Worm (Caenorhabditis elegans) whole organism, L4 larva: ENCODE measurements around the gene sra-29.
A peak's percentile ranks its signal among the peaks of the same experiment; 100 is the strongest.

ENCODE experiments used
- F44E2.7 ChIP-seq: fragments of 200-800 bp; sonication (Bioruptor generic); IDR thresholded peaks from 2 replicates; pipeline ENCODE4 v2.1.2; 2022; ENCODE audit warnings: missing genetic modification characterization, missing compliant biosample characterization
- R02D3.7 ChIP-seq: fragments of 150-350 bp; sonication (generic microtip); optimal IDR thresholded peaks from 3 replicates; lab custom pipeline; 2014; ENCODE audit warnings: missing biosample characterization, missing genetic modification characterization
- T20F7.1 ChIP-seq: fragments of 200-800 bp; sonication (Bioruptor generic); optimal IDR thresholded peaks from 2 replicates; lab custom pipeline; 2018; ENCODE audit warnings: mild to moderate bottlenecking, missing genetic modification characterization, missing compliant biosample characterization
- T26A8.4 ChIP-seq: fragments of 200-800 bp; sonication (Bioruptor generic); IDR thresholded peaks from 2 replicates; pipeline ENCODE4 v1.3.6; 2022; ENCODE audit warnings: missing genetic modification characterization, missing compliant biosample characterization
- Y105C5A.15 ChIP-seq: fragments of 200-800 bp; sonication (Bioruptor generic); IDR thresholded peaks from 2 replicates; pipeline ENCODE4 v1.3.6; 2022; ENCODE audit warnings: missing genetic modification characterization, missing compliant biosample characterization
- ZK546.5 ChIP-seq, 2 experiments: sonication (generic microtip); optimal IDR thresholded peaks; 2 replicates each; lab custom pipeline; 2017; ENCODE audit warnings: missing biosample characterization in 2 of 2, missing genetic modification characterization in 2 of 2
- aha-1 ChIP-seq: fragments of 150-350 bp; peaks from one replicate; lab custom pipeline; 2014; ENCODE audit warnings: missing biosample characterization, missing genetic modification characterization
- ceh-28 ChIP-seq: fragments of 150-350 bp; optimal IDR thresholded peaks from 2 replicates; lab custom pipeline; 2014; ENCODE audit warnings: missing biosample characterization, missing genetic modification reagents, missing genetic modification characterization
- ceh-82 ChIP-seq: sonication (generic microtip); optimal IDR thresholded peaks from 2 replicates; lab custom pipeline; 2017; ENCODE audit warnings: missing biosample characterization, missing genetic modification characterization
- ces-1 ChIP-seq: fragments of 150-350 bp; sonication (generic microtip); optimal IDR thresholded peaks from 4 replicates; lab custom pipeline; 2014; ENCODE audit warnings: missing biosample characterization, missing genetic modification reagents, missing genetic modification characterization
- cey-2 ChIP-seq: sonication (generic microtip); optimal IDR thresholded peaks from 3 replicates; lab custom pipeline; 2017; ENCODE audit warnings: missing genetic modification characterization, mild to moderate bottlenecking, missing compliant biosample characterization, antibody characterized with exemption, borderline replicate concordance; ENCODE audit not compliant: insufficient read depth
- ctbp-1 ChIP-seq: fragments of 200-800 bp; sonication (Bioruptor generic); IDR thresholded peaks from 2 replicates; pipeline ENCODE4 v1.3.6; 2022; ENCODE audit warnings: missing genetic modification reagents, missing genetic modification characterization, missing compliant biosample characterization
- daf-16 ChIP-seq, 3 experiments: sonication (generic microtip); optimal IDR thresholded peaks; 2 replicates each; lab custom pipeline; 2016 to 2017; ENCODE audit warnings: missing genetic modification characterization in 3 of 3, missing genetic modification reagents in 3 of 3, mild to moderate bottlenecking in 2 of 3, missing compliant biosample characterization in 2 of 3, missing biosample characterization in 1 of 3, moderate library complexity in 1 of 3
- daf-19 ChIP-seq: fragments of 200-800 bp; sonication (Bioruptor generic); conservative IDR thresholded peaks from 2 replicates; pipeline ENCODE4 v1.3.6; 2022; ENCODE audit warnings: missing genetic modification characterization, missing compliant biosample characterization
- daf-8 ChIP-seq: fragments of 200-800 bp; sonication (Bioruptor generic); IDR thresholded peaks from 2 replicates; pipeline ENCODE4 v1.3.6; 2022; ENCODE audit warnings: missing genetic modification characterization, missing compliant biosample characterization
- dve-1 ChIP-seq: sonication (generic microtip); optimal IDR thresholded peaks from 2 replicates; lab custom pipeline; 2017; ENCODE audit warnings: antibody characterized with exemption, mild to moderate bottlenecking, missing genetic modification characterization, missing compliant biosample characterization; ENCODE audit not compliant: insufficient read depth
- egl-43 ChIP-seq: fragments of 200-800 bp; sonication (Bioruptor generic); IDR thresholded peaks from 2 replicates; pipeline ENCODE4 v1.3.6; 2022; ENCODE audit warnings: missing genetic modification reagents, missing genetic modification characterization, missing compliant biosample characterization
- fkh-10 ChIP-seq: fragments of 150-350 bp; optimal IDR thresholded peaks from 2 replicates; lab custom pipeline; 2014; ENCODE audit warnings: missing biosample characterization, missing genetic modification reagents, missing genetic modification characterization
- gei-8 ChIP-seq: fragments of 200-800 bp; sonication (Bioruptor generic); optimal IDR thresholded peaks from 2 replicates; lab custom pipeline; 2018; ENCODE audit warnings: mild to moderate bottlenecking, missing genetic modification characterization, missing compliant biosample characterization
- hif-1 ChIP-seq, 2 experiments: sonication (generic microtip); optimal IDR thresholded peaks; 2 replicates each; lab custom pipeline; 2016 to 2017; ENCODE audit warnings: missing compliant biosample characterization in 2 of 2, missing genetic modification characterization in 2 of 2, missing genetic modification reagents in 2 of 2, missing genotype in 2 of 2, mild to moderate bottlenecking in 1 of 2
- lim-7 ChIP-seq: fragments of 200-800 bp; sonication (Bioruptor generic); IDR thresholded peaks from 2 replicates; pipeline ENCODE4 v1.3.6; 2022; ENCODE audit warnings: missing genetic modification characterization, missing compliant biosample characterization
- lin-38 ChIP-seq: fragments of 200-800 bp; sonication (Bioruptor generic); IDR thresholded peaks from 2 replicates; pipeline ENCODE4 v1.3.6; 2022; ENCODE audit warnings: missing genetic modification reagents, missing genetic modification characterization, missing compliant biosample characterization
- madf-5 ChIP-seq, 2 experiments: fragments of 200-800 bp; sonication (Bioruptor generic); IDR thresholded peaks; 2 replicates each; pipeline ENCODE4 v1.3.6; 2022; ENCODE audit warnings: missing compliant biosample characterization in 2 of 2, missing genetic modification characterization in 2 of 2
- mdl-1 ChIP-seq, 2 experiments: fragments of 150-350 bp in 1 of 2; sonication (generic microtip) in 1 of 2; optimal IDR thresholded peaks; 2 replicates each; lab custom pipeline; 2014 to 2017; ENCODE audit warnings: missing biosample characterization in 2 of 2, missing genetic modification characterization in 2 of 2
- mdt-29 ChIP-seq: fragments of 200-800 bp; sonication (Bioruptor generic); IDR thresholded peaks from 2 replicates; pipeline ENCODE4 v1.3.6; 2022; ENCODE audit warnings: missing genetic modification reagents, missing genetic modification characterization, missing compliant biosample characterization
- mep-1 ChIP-seq: fragments of 150-350 bp; sonication (generic microtip); optimal IDR thresholded peaks from 3 replicates; lab custom pipeline; 2014; ENCODE audit warnings: missing biosample characterization, missing genetic modification characterization
- mes-2 ChIP-seq: sonication (generic microtip); optimal IDR thresholded peaks from 2 replicates; lab custom pipeline; 2016; ENCODE audit warnings: missing genotype, mild to moderate bottlenecking, missing genetic modification characterization, missing compliant biosample characterization; ENCODE audit not compliant: poor library complexity, severe bottlenecking
- nhr-10 ChIP-seq: fragments of 150-350 bp; optimal IDR thresholded peaks from 2 replicates; lab custom pipeline; 2014; ENCODE audit warnings: missing biosample characterization, missing genetic modification characterization
- nhr-102 ChIP-seq: sonication (generic microtip); optimal IDR thresholded peaks from 2 replicates; lab custom pipeline; 2016; ENCODE audit warnings: mild to moderate bottlenecking, missing genetic modification characterization, moderate library complexity, missing compliant biosample characterization
- nhr-42 ChIP-seq: fragments of 200-800 bp; sonication (Bioruptor generic); IDR thresholded peaks from 2 replicates; pipeline ENCODE4 v1.3.6; 2022; ENCODE audit warnings: missing genetic modification characterization, missing compliant biosample characterization
- nhr-76 ChIP-seq: fragments of 150-350 bp; optimal IDR thresholded peaks from 2 replicates; lab custom pipeline; 2014; ENCODE audit warnings: missing biosample characterization, missing genetic modification characterization
- rbr-2 ChIP-seq: sonication (generic microtip); optimal IDR thresholded peaks from 2 replicates; lab custom pipeline; 2016; ENCODE audit warnings: missing genotype, missing genetic modification characterization, missing compliant biosample characterization
- saeg-2 ChIP-seq: fragments of 200-800 bp; sonication (Bioruptor generic); IDR thresholded peaks from 2 replicates; pipeline ENCODE4 v1.3.6; 2022; ENCODE audit warnings: missing genetic modification reagents, missing genetic modification characterization, missing compliant biosample characterization
- snpc-1.2 ChIP-seq: fragments of 200-800 bp; sonication (Bioruptor generic); IDR thresholded peaks from 2 replicates; pipeline ENCODE4 v1.3.6; 2022; ENCODE audit warnings: missing genetic modification reagents, missing genetic modification characterization, missing compliant biosample characterization
- spr-1 ChIP-seq: sonication (generic microtip); optimal IDR thresholded peaks from 2 replicates; lab custom pipeline; 2016; ENCODE audit warnings: mild to moderate bottlenecking, missing genetic modification characterization, missing compliant biosample characterization
- spr-3 ChIP-seq: fragments of 200-800 bp; sonication (Bioruptor generic); optimal IDR thresholded peaks from 2 replicates; lab custom pipeline; 2018; ENCODE audit warnings: mild to moderate bottlenecking, missing genetic modification characterization, missing compliant biosample characterization
- unc-62 ChIP-seq, 3 experiments: fragments of 150-350 bp in 1 of 3; sonication (generic microtip); optimal IDR thresholded peaks in 2 of 3; peaks in 1 of 3; 1 replicate in 1 of 3; 2 replicates in 2 of 3; lab custom pipeline; 2014 to 2017; ENCODE audit warnings: missing biosample characterization in 3 of 3, missing genetic modification characterization in 3 of 3, missing genetic modification reagents in 3 of 3, missing genotype in 1 of 3
- vab-7 ChIP-seq: fragments of 200-800 bp; sonication (Bioruptor generic); IDR thresholded peaks from 2 replicates; pipeline ENCODE4 v1.3.6; 2022; ENCODE audit warnings: missing genetic modification reagents, missing genetic modification characterization, missing compliant biosample characterization
- zag-1 ChIP-seq: fragments of 150-350 bp; optimal IDR thresholded peaks from 2 replicates; lab custom pipeline; 2014; ENCODE audit warnings: missing biosample characterization, missing genetic modification characterization
- zfp-3 ChIP-seq: fragments of 200-800 bp; sonication (Bioruptor generic); conservative IDR thresholded peaks from 2 replicates; pipeline ENCODE4 v1.3.6; 2022; ENCODE audit warnings: missing genetic modification reagents, missing genetic modification characterization, missing compliant biosample characterization

The sra-29 gene

ce11 chrII:6531940-6532339 lies 43.6 kb downstream of the sra-29 start, which contains the start of gene abcx-1:
Gene abcx-1 (plus strand): TSS chrII:6532163.
- TF ChIP-seq nhr-76 (tag; lab: Kevin White, UChicago) (no peak), unc-62 (GFP tag; optimal IDR thresholded peaks at IDR 0.05 in 1 of 2; lab: Kevin White, UChicago) (peak in 1 of 2 experiments; percentile 91), unc-62 (tag; optimal IDR thresholded peaks at IDR 0.05; lab: Kevin White, UChicago) (no peak)
- TF ChIP-seq, all 104 proteins: peak for 1

ce11 chrII:6531527-6531926 lies 44.0 kb downstream of the sra-29 start, which contains the start of gene abch-1:
Gene abch-1 (minus strand): TSS chrII:6531627.
- TF ChIP-seq T20F7.1 (GFP tag; lab: Kevin White, UChicago) (no peak), F44E2.7 (GFP tag; lab: Robert Waterston, UW) (no peak), mep-1 (tag; lab: Kevin White, UChicago) (no peak), daf-16 (GFP tag; optimal IDR thresholded peaks at IDR 0.05; lab: Kevin White, UChicago) (no peak), daf-16 (tag; optimal IDR thresholded peaks at IDR 0.05; lab: Kevin White, UChicago) (no peak), lim-7 (GFP tag; lab: Robert Waterston, UW) (no peak)
- TF ChIP-seq, all 104 proteins: peak for 0

- TF ChIP-seq daf-19 (GFP tag; lab: Robert Waterston, UW) (no peak), nhr-76 (tag; lab: Kevin White, UChicago) (no peak), madf-5 (GFP tag; IDR thresholded peaks at IDR 0.05; lab: Robert Waterston, UW) (no peak), mdt-29 (no peak), daf-8 (GFP tag; lab: Robert Waterston, UW) (no peak), zag-1 (tag; lab: Kevin White, UChicago) (no peak), ceh-28 (tag; lab: Kevin White, UChicago) (no peak)
These were observed 46.9 kb downstream of the sra-29 start, which contains the start of gene C56E6.4 for ce11 chrII:6528629-6529028. Gene C56E6.4 (minus strand): TSS chrII:6528729.

- TF ChIP-seq spr-1 (tag; lab: Kevin White, UChicago) (no peak), daf-19 (GFP tag; lab: Robert Waterston, UW) (no peak), aha-1 (no peak), egl-43 (GFP tag; lab: Robert Waterston, UW) (no peak), ces-1 (no peak), spr-3 (GFP tag; lab: Kevin White, UChicago) (no peak), cey-2 (tag; lab: Kevin White, UChicago) (no peak), T20F7.1 (GFP tag; lab: Kevin White, UChicago) (no peak), Y105C5A.15 (GFP tag; lab: Robert Waterston, UW) (no peak), F44E2.7 (GFP tag; lab: Robert Waterston, UW) (no peak), dve-1 (tag; lab: Kevin White, UChicago) (peak; percentile 7), daf-16 (GFP tag; optimal IDR thresholded peaks at IDR 0.05; lab: Kevin White, UChicago) (no peak), daf-16 (tag; optimal IDR thresholded peaks at IDR 0.05; lab: Kevin White, UChicago) (peak; percentile 91), R02D3.7 (tag; lab: Kevin White, UChicago) (no peak), mdl-1 (tag; optimal IDR thresholded peaks at IDR 0.05; lab: Kevin White, UChicago) (no peak), zfp-3 (GFP tag; lab: Robert Waterston, UW) (no peak; the same call in 1 of the 2 replicates), T26A8.4 (GFP tag; lab: Robert Waterston, UW) (no peak), snpc-1.2 (GFP tag; lab: Robert Waterston, UW) (no peak), fkh-10 (GFP tag; lab: Kevin White, UChicago) (no peak), lin-38 (GFP tag; lab: Robert Waterston, UW) (peak; percentile 34; the same call in 1 of the 2 replicates), nhr-42 (GFP tag; lab: Robert Waterston, UW) (no peak), unc-62 (GFP tag; optimal IDR thresholded peaks at IDR 0.05 in 1 of 2; lab: Kevin White, UChicago) (peak in 1 of 2 experiments; percentile 10), unc-62 (tag; optimal IDR thresholded peaks at IDR 0.05; lab: Kevin White, UChicago) (no peak), ZK546.5 (tag; optimal IDR thresholded peaks at IDR 0.05; lab: Kevin White, UChicago) (no peak), saeg-2 (GFP tag; lab: Robert Waterston, UW) (no peak), nhr-102 (tag; lab: Kevin White, UChicago) (peak; percentile 52), zag-1 (tag; lab: Kevin White, UChicago) (no peak), vab-7 (GFP tag; lab: Robert Waterston, UW) (no peak), hif-1 (tag; optimal IDR thresholded peaks at IDR 0.05; lab: Kevin White, UChicago) (no peak), ctbp-1 (no peak), mdt-29 (no peak), mes-2 (tag; lab: Kevin White, UChicago) (no peak), gei-8 (GFP tag; lab: Kevin White, UChicago) (no peak), rbr-2 (tag; lab: Kevin White, UChicago) (no peak), ceh-82 (tag; lab: Kevin White, UChicago) (no peak), nhr-10 (tag; lab: Kevin White, UChicago) (no peak)
These were observed 49.3 kb downstream of the sra-29 start for ce11 chrII:6526136-6526684.
